Worm (Caenorhabditis elegans) whole organism, L4 larva: ENCODE data around the gene R11.3.

Source experiments
- Y75B8A.6 ChIP-seq: fragments of 200-800 bp; sonication (Bioruptor generic); IDR thresholded peaks from 2 replicates; pipeline ENCODE4 v1.3.6; 2022; ENCODE audit warnings: missing genetic modification reagents, missing genetic modification characterization, missing compliant biosample characterization
- aha-1 ChIP-seq: fragments of 150-350 bp; peaks from one replicate; lab custom pipeline; 2014; ENCODE audit warnings: missing biosample characterization, missing genetic modification characterization
- arid-1 ChIP-seq: fragments of 200-800 bp; sonication (Bioruptor generic); conservative IDR thresholded peaks from 2 replicates; pipeline ENCODE4 v1.3.6; 2022; ENCODE audit warnings: missing genetic modification reagents, missing genetic modification characterization, missing compliant biosample characterization
- attf-4 ChIP-seq: sonication (generic microtip); optimal IDR thresholded peaks from 3 replicates; lab custom pipeline; 2017; ENCODE audit warnings: missing biosample characterization, missing genetic modification characterization
- ceh-20 ChIP-seq: fragments of 200-800 bp; sonication (Bioruptor generic); IDR thresholded peaks from 2 replicates; pipeline ENCODE4 v1.3.6; 2022; ENCODE audit warnings: missing genetic modification reagents, missing genetic modification characterization, missing compliant biosample characterization
- ceh-44 ChIP-seq: fragments of 200-800 bp; sonication (Bioruptor generic); IDR thresholded peaks from 2 replicates; pipeline ENCODE4 v1.3.6; 2022; ENCODE audit warnings: missing genetic modification reagents, missing genetic modification characterization, missing compliant biosample characterization
- daf-16 ChIP-seq, 3 experiments: sonication (generic microtip); optimal IDR thresholded peaks; 2 replicates each; lab custom pipeline; 2016 to 2017; ENCODE audit warnings: missing genetic modification characterization in 3 of 3, missing genetic modification reagents in 3 of 3, mild to moderate bottlenecking in 2 of 3, missing compliant biosample characterization in 2 of 3, missing biosample characterization in 1 of 3, moderate library complexity in 1 of 3
- dmd-6 ChIP-seq: fragments of 200-800 bp; sonication (Bioruptor generic); IDR thresholded peaks from 2 replicates; pipeline ENCODE4 v1.3.6; 2022; ENCODE audit warnings: missing genetic modification reagents, missing genetic modification characterization, missing compliant biosample characterization
- dmd-9 ChIP-seq: fragments of 200-800 bp; sonication (Bioruptor generic); IDR thresholded peaks from 2 replicates; pipeline ENCODE4 v1.3.6; 2022; ENCODE audit warnings: missing genetic modification reagents, missing genetic modification characterization, missing compliant biosample characterization
- duxl-1 ChIP-seq: sonication (generic microtip); optimal IDR thresholded peaks from 2 replicates; lab custom pipeline; 2016; ENCODE audit warnings: mild to moderate bottlenecking, missing genetic modification characterization, moderate library complexity, missing compliant biosample characterization; ENCODE audit not compliant: poor library complexity
- dve-1 ChIP-seq: sonication (generic microtip); optimal IDR thresholded peaks from 2 replicates; lab custom pipeline; 2017; ENCODE audit warnings: antibody characterized with exemption, mild to moderate bottlenecking, missing genetic modification characterization, missing compliant biosample characterization; ENCODE audit not compliant: insufficient read depth
- egl-43 ChIP-seq: fragments of 200-800 bp; sonication (Bioruptor generic); IDR thresholded peaks from 2 replicates; pipeline ENCODE4 v1.3.6; 2022; ENCODE audit warnings: missing genetic modification reagents, missing genetic modification characterization, missing compliant biosample characterization
- fkh-10 ChIP-seq: fragments of 150-350 bp; optimal IDR thresholded peaks from 2 replicates; lab custom pipeline; 2014; ENCODE audit warnings: missing biosample characterization, missing genetic modification reagents, missing genetic modification characterization
- hlh-11 ChIP-seq: fragments of 200-800 bp; sonication (Bioruptor generic); optimal IDR thresholded peaks from 2 replicates; lab custom pipeline; 2018; ENCODE audit warnings: mild to moderate bottlenecking, missing genetic modification characterization, missing compliant biosample characterization
- hlh-30 ChIP-seq: sonication (generic microtip); optimal IDR thresholded peaks from 2 replicates; lab custom pipeline; 2017; ENCODE audit warnings: antibody characterized with exemption, mild to moderate bottlenecking, missing genetic modification characterization, missing compliant biosample characterization; ENCODE audit not compliant: insufficient read depth
- jun-1 ChIP-seq: fragments of 150-350 bp; optimal IDR thresholded peaks from 2 replicates; lab custom pipeline; 2014; ENCODE audit warnings: missing biosample characterization, missing genetic modification reagents, missing genetic modification characterization
- lin-29 ChIP-seq: fragments of 200-800 bp; sonication (Bioruptor generic); IDR thresholded peaks from 2 replicates; pipeline ENCODE4 v1.3.6; 2022; ENCODE audit warnings: missing genetic modification reagents, missing genetic modification characterization, missing compliant biosample characterization
- lin-38 ChIP-seq: fragments of 200-800 bp; sonication (Bioruptor generic); IDR thresholded peaks from 2 replicates; pipeline ENCODE4 v1.3.6; 2022; ENCODE audit warnings: missing genetic modification reagents, missing genetic modification characterization, missing compliant biosample characterization
- madf-5 ChIP-seq, 2 experiments: fragments of 200-800 bp; sonication (Bioruptor generic); IDR thresholded peaks; 2 replicates each; pipeline ENCODE4 v1.3.6; 2022; ENCODE audit warnings: missing compliant biosample characterization in 2 of 2, missing genetic modification characterization in 2 of 2
- mdl-1 ChIP-seq, 2 experiments: fragments of 150-350 bp in 1 of 2; sonication (generic microtip) in 1 of 2; optimal IDR thresholded peaks; 2 replicates each; lab custom pipeline; 2014 to 2017; ENCODE audit warnings: missing biosample characterization in 2 of 2, missing genetic modification characterization in 2 of 2
- mep-1 ChIP-seq: fragments of 150-350 bp; sonication (generic microtip); optimal IDR thresholded peaks from 3 replicates; lab custom pipeline; 2014; ENCODE audit warnings: missing biosample characterization, missing genetic modification characterization
- mxl-2 ChIP-seq: fragments of 200-800 bp; sonication (Bioruptor generic); conservative IDR thresholded peaks from 2 replicates; pipeline ENCODE4 v1.3.6; 2022; ENCODE audit warnings: missing genetic modification reagents, missing genetic modification characterization, missing compliant biosample characterization
- nhr-11 ChIP-seq: fragments of 150-350 bp; optimal IDR thresholded peaks from 2 replicates; lab custom pipeline; 2014; ENCODE audit warnings: missing biosample characterization, missing genetic modification characterization
- nhr-111 ChIP-seq: fragments of 200-800 bp; sonication (Bioruptor generic); optimal IDR thresholded peaks from 2 replicates; lab custom pipeline; 2018; ENCODE audit warnings: mild to moderate bottlenecking, missing genetic modification characterization, missing compliant biosample characterization
- nhr-25 ChIP-seq: sonication (generic microtip); optimal IDR thresholded peaks from 2 replicates; lab custom pipeline; 2017; ENCODE audit warnings: missing genetic modification characterization, mild to moderate bottlenecking, missing compliant biosample characterization, antibody characterized with exemption, moderate library complexity, borderline replicate concordance; ENCODE audit not compliant: insufficient read depth
- nhr-28 ChIP-seq: fragments of 150-350 bp; optimal IDR thresholded peaks from 2 replicates; lab custom pipeline; 2014; ENCODE audit warnings: missing biosample characterization, missing genetic modification characterization
- nhr-76 ChIP-seq: fragments of 150-350 bp; optimal IDR thresholded peaks from 2 replicates; lab custom pipeline; 2014; ENCODE audit warnings: missing biosample characterization, missing genetic modification characterization
- nhr-77 ChIP-seq: fragments of 150-350 bp; optimal IDR thresholded peaks from 2 replicates; lab custom pipeline; 2014; ENCODE audit warnings: missing biosample characterization, missing genetic modification characterization
- php-3 ChIP-seq: fragments of 200-800 bp; sonication (Bioruptor generic); IDR thresholded peaks from 2 replicates; pipeline ENCODE4 v1.3.6; 2022; ENCODE audit warnings: missing genetic modification reagents, missing genetic modification characterization, missing compliant biosample characterization
- pqm-1 ChIP-seq: sonication (generic microtip); optimal IDR thresholded peaks from 2 replicates; lab custom pipeline; 2017; ENCODE audit warnings: missing biosample characterization, missing genetic modification characterization
- sdz-12 ChIP-seq: fragments of 200-800 bp; sonication (Bioruptor generic); optimal IDR thresholded peaks from 2 replicates; lab custom pipeline; 2018; ENCODE audit warnings: mild to moderate bottlenecking, missing genetic modification characterization, missing compliant biosample characterization
- set-16 ChIP-seq: fragments of 200-800 bp; sonication (Bioruptor generic); IDR thresholded peaks from 2 replicates; pipeline ENCODE4 v1.3.6; 2022; ENCODE audit warnings: missing genetic modification reagents, missing genetic modification characterization, missing compliant biosample characterization
- snpc-1.2 ChIP-seq: fragments of 200-800 bp; sonication (Bioruptor generic); IDR thresholded peaks from 2 replicates; pipeline ENCODE4 v1.3.6; 2022; ENCODE audit warnings: missing genetic modification reagents, missing genetic modification characterization, missing compliant biosample characterization
- snpc-4 ChIP-seq: fragments of 150-350 bp; optimal IDR thresholded peaks from 2 replicates; lab custom pipeline; 2014; ENCODE audit warnings: missing biosample characterization, missing genetic modification characterization
- tra-1 ChIP-seq: fragments of 200-800 bp; sonication (Bioruptor generic); IDR thresholded peaks from 2 replicates; pipeline ENCODE4 v1.3.6; 2022; ENCODE audit warnings: missing genetic modification reagents, missing genetic modification characterization, missing compliant biosample characterization
- unc-39 ChIP-seq: sonication (generic microtip); optimal IDR thresholded peaks from 2 replicates; lab custom pipeline; 2017; ENCODE audit warnings: missing biosample characterization, missing genetic modification characterization
- unc-62 ChIP-seq, 3 experiments: fragments of 150-350 bp in 1 of 3; sonication (generic microtip); optimal IDR thresholded peaks in 2 of 3; peaks in 1 of 3; 1 replicate in 1 of 3; 2 replicates in 2 of 3; lab custom pipeline; 2014 to 2017; ENCODE audit warnings: missing biosample characterization in 3 of 3, missing genetic modification characterization in 3 of 3, missing genetic modification reagents in 3 of 3, missing genotype in 1 of 3
- vab-7 ChIP-seq: fragments of 200-800 bp; sonication (Bioruptor generic); IDR thresholded peaks from 2 replicates; pipeline ENCODE4 v1.3.6; 2022; ENCODE audit warnings: missing genetic modification reagents, missing genetic modification characterization, missing compliant biosample characterization
- zfp-3 ChIP-seq: fragments of 200-800 bp; sonication (Bioruptor generic); conservative IDR thresholded peaks from 2 replicates; pipeline ENCODE4 v1.3.6; 2022; ENCODE audit warnings: missing genetic modification reagents, missing genetic modification characterization, missing compliant biosample characterization
- zip-2 ChIP-seq: fragments of 150-350 bp; optimal IDR thresholded peaks from 2 replicates; lab custom pipeline; 2014; ENCODE audit warnings: missing biosample characterization, missing genetic modification characterization

The R11.3 gene

ce11 chrX:16160924-16161323, 38.1 kb downstream of the R11.3 start:
- TF ChIP-seq mdl-1 (tag; optimal IDR thresholded peaks at IDR 0.05; lab: Kevin White, UChicago) (peak in 1 of 2 experiments; percentile 76), madf-5 (GFP tag; IDR thresholded peaks at IDR 0.05; lab: Robert Waterston, UW) (no peak), snpc-4 (tag; lab: Kevin White, UChicago) (no peak), dmd-6 (GFP tag; lab: Robert Waterston, UW) (peak; percentile 60), nhr-28 (tag; lab: Kevin White, UChicago) (peak; percentile 12)
- TF ChIP-seq, all 104 proteins: peak for 3

- TF ChIP-seq nhr-28 (tag; lab: Kevin White, UChicago) (peak; percentile 11), arid-1 (GFP tag; lab: Robert Waterston, UW) (no peak), daf-16 (GFP tag; optimal IDR thresholded peaks at IDR 0.05; lab: Kevin White, UChicago) (no peak), daf-16 (tag; optimal IDR thresholded peaks at IDR 0.05; lab: Kevin White, UChicago) (peak; percentile 34), mdl-1 (tag; optimal IDR thresholded peaks at IDR 0.05; lab: Kevin White, UChicago) (peak in 1 of 2 experiments; percentile 23), nhr-77 (no peak), hlh-30 (tag; lab: Kevin White, UChicago) (peak; percentile 40), sdz-12 (no peak), nhr-76 (tag; lab: Kevin White, UChicago) (no peak), unc-39 (tag; lab: Kevin White, UChicago) (no peak), hlh-11 (tag; lab: Kevin White, UChicago) (peak; percentile 38), set-16 (no peak), egl-43 (no peak), ceh-44 (no peak), unc-62 (GFP tag; optimal IDR thresholded peaks at IDR 0.05 in 1 of 2; lab: Kevin White, UChicago) (peak in 1 of 2 experiments; percentile 90), unc-62 (tag; optimal IDR thresholded peaks at IDR 0.05; lab: Kevin White, UChicago) (no peak), nhr-11 (tag; lab: Kevin White, UChicago) (peak; percentile 5), ceh-20 (GFP tag; lab: Robert Waterston, UW) (no peak), duxl-1 (no peak), mxl-2 (GFP tag; lab: Robert Waterston, UW) (no peak), lin-38 (no peak), tra-1 (GFP tag; lab: Robert Waterston, UW) (no peak), dve-1 (tag; lab: Kevin White, UChicago) (peak; percentile 34), madf-5 (GFP tag; IDR thresholded peaks at IDR 0.05; lab: Robert Waterston, UW) (no peak)
Observed at ce11 chrX:16159359-16159758, 39.7 kb downstream of the R11.3 start.

- TF ChIP-seq pqm-1 (tag; lab: Kevin White, UChicago) (no peak), fkh-10 (GFP tag; lab: Kevin White, UChicago) (no peak), unc-62 (GFP tag; optimal IDR thresholded peaks at IDR 0.05 in 1 of 2; lab: Kevin White, UChicago) (peak in 1 of 2 experiments; percentile 90), unc-62 (tag; optimal IDR thresholded peaks at IDR 0.05; lab: Kevin White, UChicago) (no peak), dmd-9 (GFP tag; lab: Robert Waterston, UW) (0 out of 2 replicates have a peak, but pooled peaks have one; percentile 51), snpc-1.2 (0 out of 2 replicates have a peak, but pooled peaks have one; percentile 33), vab-7 (GFP tag; lab: Robert Waterston, UW) (no peak), jun-1 (tag; lab: Kevin White, UChicago) (no peak), mep-1 (tag; lab: Kevin White, UChicago) (no peak), set-16 (peak; percentile 79), zip-2 (no peak), aha-1 (no peak), lin-29 (GFP tag; lab: Robert Waterston, UW) (0 out of 2 replicates have a peak, but pooled peaks have one; percentile 29), nhr-25 (no peak), php-3 (GFP tag; lab: Robert Waterston, UW) (no peak), nhr-111 (no peak), attf-4 (no peak), Y75B8A.6 (GFP tag; lab: Robert Waterston, UW) (no peak), ceh-44 (no peak), hlh-11 (tag; lab: Kevin White, UChicago) (no peak), dve-1 (tag; lab: Kevin White, UChicago) (no peak), zfp-3 (GFP tag; lab: Robert Waterston, UW) (no peak)
- TF ChIP-seq, all 104 proteins: peak for 5
Observed at ce11 chrX:16157499-16157898, 41.6 kb downstream of the R11.3 start.
